Fruit fly (Drosophila melanogaster): ENCODE results near the gene RhoGAP68F.
A peak's percentile ranks its signal among the peaks of the same experiment; 100 is the strongest.

The RhoGAP68F gene

dm6 chr3L:12145709-12146694 is 7.3 kb downstream of the RhoGAP68F start, which contains the start of the genes eIF3l and Nrx-IV:
eIF3l (minus strand) TSS chr3L:12146097.
Nrx-IV (plus strand) TSS chr3L:12146519.
- TF ChIP-seq noc (tag; optimal IDR thresholded peaks at IDR 0.05) = no peak

DNA sequence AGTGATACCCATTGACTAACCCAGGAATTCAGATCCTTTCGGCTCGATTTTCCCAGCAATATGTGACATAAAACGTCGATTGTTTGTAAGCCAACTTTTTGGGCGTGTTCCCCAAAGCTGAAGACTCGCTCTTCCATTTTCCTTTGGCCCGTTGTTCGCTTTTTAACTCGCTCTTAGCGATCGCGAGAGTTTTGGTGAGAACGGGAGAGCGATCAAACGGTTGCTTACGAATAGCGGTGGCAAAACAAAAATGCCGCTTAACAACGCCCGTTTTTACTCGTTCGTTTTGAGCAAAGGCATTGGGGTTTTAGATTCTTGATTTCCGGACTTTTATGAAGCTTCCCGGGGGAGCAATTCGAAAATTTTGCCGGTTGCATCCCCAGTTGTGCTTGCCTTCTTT is 8.3 kb downstream of the RhoGAP68F start:
- no peak for TF ChIP-seq noc (tag; optimal IDR thresholded peaks at IDR 0.05)

DNA sequence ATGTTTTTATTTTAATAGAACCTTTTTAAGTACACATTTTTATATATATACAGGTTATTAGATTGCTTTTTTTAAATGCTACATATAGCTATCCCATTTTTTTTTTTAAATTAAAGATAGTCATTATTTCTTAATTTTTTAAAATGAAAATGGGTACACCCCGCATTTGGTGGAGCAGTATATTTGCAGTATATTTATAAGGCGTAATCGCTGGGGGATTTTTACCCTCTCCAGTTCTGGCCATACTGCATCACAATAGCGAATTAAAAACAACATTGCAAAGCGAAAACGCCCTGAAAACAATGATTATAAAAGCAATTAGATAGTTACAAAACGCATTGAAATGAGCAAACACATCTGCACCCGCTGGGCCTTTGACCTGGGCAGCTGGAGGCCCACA is 10.4 kb downstream of the RhoGAP68F start, which contains the start of gene CG32099:
Gene CG32099 (plus strand): TSS at position 250 of the 400 bp plus-strand sequence.
- TF ChIP-seq noc (tag; optimal IDR thresholded peaks at IDR 0.05) = no peak

dm6 chr3L:12162156-12162682 is 23.6 kb downstream of the RhoGAP68F start:
- TF ChIP-seq noc (tag; optimal IDR thresholded peaks at IDR 0.05) = no peak

- TF ChIP-seq noc (tag; optimal IDR thresholded peaks at IDR 0.05) = no peak
Measured at dm6 chr3L:12163082-12163481, 24.4 kb downstream of the RhoGAP68F start.

- no peak for TF ChIP-seq noc (tag; optimal IDR thresholded peaks at IDR 0.05)
Measured at dm6 chr3L:12163693-12164092, 25.0 kb downstream of the RhoGAP68F start, which contains the start of gene CG9760. CG9760 (minus strand) TSS chr3L:12163735.

- TF ChIP-seq noc (tag; optimal IDR thresholded peaks at IDR 0.05) = no peak
Measured at dm6 chr3L:12175382-12175781, 36.7 kb downstream of the RhoGAP68F start, which contains the start of gene Rh7. Rh7 (minus strand) TSS chr3L:12175482.

DNA sequence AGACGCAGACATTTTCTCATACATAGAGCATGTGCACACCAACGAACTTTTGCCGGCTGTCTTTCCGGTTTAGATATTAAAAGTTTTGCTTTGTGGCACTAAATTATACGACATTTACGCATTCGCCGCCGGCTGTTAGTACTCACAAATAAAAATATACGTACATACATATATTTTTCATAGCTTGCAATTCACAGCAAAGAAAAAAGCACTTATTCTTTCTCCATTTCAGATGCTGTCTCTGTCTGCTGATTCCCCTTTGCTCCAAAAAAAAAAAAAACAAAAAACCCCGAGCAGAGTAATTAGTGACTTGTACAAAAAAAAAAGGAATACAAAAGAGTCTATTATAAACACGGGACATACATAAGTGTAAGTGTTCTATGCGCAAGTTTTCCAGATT is 38.6 kb downstream of the RhoGAP68F start, which contains the start of gene CAH2:
Gene CAH2 (plus strand): TSS at position 301 of the 400 bp plus-strand sequence.
- TF ChIP-seq noc (tag; optimal IDR thresholded peaks at IDR 0.05) = no peak

dm6 chr3L:12178847-12179437 is 40.3 kb downstream of the RhoGAP68F start:
- TF ChIP-seq noc (tag; optimal IDR thresholded peaks at IDR 0.05) = peak; percentile 21

DNA sequence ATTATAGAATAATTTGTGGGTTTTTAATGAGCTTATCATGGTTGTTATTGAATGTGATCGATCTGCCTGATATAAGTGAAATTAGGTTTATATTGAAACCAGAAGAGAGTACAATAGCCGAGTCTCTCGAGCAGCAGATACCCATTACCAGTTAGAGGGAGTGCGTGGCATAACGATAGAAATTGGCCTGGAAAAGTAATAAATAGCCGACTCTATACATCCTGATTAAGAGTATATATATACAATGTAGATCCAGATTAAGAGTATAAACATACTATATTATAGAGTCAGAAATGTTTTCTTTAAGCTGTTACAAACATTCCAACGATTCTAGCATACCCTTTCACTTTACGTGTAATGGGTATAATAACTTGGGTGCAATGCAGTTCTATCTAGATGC is 45.3 kb downstream of the RhoGAP68F start:
- TF ChIP-seq noc (tag; optimal IDR thresholded peaks at IDR 0.05) = no peak

dm6 chr3L:12184564-12185034 is 45.9 kb downstream of the RhoGAP68F start, which contains the start of gene Miox:
Miox (plus strand) TSS chr3L:12184984.
- TF ChIP-seq noc (tag; optimal IDR thresholded peaks at IDR 0.05) = no peak

- TF ChIP-seq noc (tag; optimal IDR thresholded peaks at IDR 0.05) = no peak
Measured at dm6 chr3L:12185336-12185735, 46.7 kb downstream of the RhoGAP68F start.

DNA sequence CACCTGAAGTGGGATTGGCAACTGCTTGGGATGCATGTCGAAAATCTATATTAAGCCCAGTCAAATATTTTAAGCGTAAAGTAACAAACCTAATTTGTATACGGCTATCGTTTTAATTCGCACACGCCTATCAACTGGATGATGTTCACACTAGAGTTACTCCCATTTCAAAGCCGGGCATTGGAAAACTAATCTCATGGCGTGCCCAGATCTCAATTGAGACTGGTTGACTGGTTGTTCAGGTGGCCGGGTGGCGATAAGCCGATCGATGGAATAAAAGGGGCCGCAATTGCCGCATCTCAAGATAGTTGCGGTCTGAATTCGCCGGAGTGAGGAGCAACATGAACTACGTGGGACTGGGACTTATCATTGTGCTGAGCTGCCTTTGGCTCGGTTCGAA is 49.9 kb downstream of the RhoGAP68F start, which contains the start of gene Est-6:
Gene Est-6 (plus strand): TSS at position 301 of the 400 bp plus-strand sequence.
- no peak for TF ChIP-seq noc (tag; optimal IDR thresholded peaks at IDR 0.05)

DNA sequence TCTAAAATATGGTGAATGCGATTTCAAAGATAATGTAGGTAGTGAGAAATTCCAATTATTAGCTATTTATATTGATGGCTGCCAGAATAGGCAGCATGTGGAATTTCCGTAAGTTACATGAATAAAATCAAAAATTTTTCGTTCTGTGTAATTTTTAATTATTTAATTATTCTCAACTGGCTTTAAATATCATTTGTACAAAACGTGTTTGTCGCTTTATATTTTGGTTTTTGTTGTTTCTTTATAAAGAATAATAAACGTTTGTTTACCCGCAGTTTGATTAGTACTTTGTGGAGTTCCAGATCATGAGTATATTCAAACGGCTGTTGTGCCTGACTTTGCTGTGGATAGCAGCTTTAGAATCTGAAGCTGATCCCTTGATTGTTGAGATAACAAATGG is 51.8 kb downstream of the RhoGAP68F start, which contains the start of gene Est-P:
Gene Est-P (plus strand): TSS at position 301 of the 400 bp plus-strand sequence.
- no peak for TF ChIP-seq noc (tag; optimal IDR thresholded peaks at IDR 0.05)

Measured in whole organism, larva.